Worm (Caenorhabditis elegans): ENCODE data around the gene irld-17.

DNA sequence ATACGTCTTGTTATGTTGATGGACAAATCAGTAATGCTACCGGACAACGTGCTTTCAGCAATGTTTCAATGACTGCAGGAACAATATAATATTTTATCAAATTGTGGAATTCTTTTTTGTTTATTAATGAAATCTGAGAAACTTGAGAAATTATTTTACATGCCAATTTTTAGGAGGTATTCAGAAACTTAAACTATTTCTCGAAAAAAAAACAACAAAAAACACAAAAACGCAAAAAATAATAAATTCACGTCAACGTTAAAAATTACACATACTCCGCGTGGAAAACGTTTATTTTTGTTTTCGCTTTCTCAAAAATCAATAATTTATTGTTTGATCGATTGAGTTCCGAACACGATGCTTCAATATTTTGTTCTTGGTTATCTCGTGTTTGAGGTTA is 10.4 kb downstream of the irld-17 start, which contains the start of gene Y46H3D.1:
- TF ChIP-seq elt-2 (tag; optimal IDR thresholded peaks at IDR 0.05) (no peak), ceh-63 (GFP tag; optimal IDR thresholded peaks at IDR 0.05) (no peak), lin-13 (GFP tag; optimal IDR thresholded peaks at IDR 0.05) (no peak), sup-37 (GFP tag; optimal IDR thresholded peaks at IDR 0.05) (no peak), nhr-90 (tag; optimal IDR thresholded peaks at IDR 0.05; ENCODE audit: poor library complexity) (no peak), unc-30 (tag; optimal IDR thresholded peaks at IDR 0.05) (no peak), zag-1 (tag; optimal IDR thresholded peaks at IDR 0.05) (no peak), skn-1 (tag; optimal IDR thresholded peaks at IDR 0.05) (no peak), tbx-2 (tag; optimal IDR thresholded peaks at IDR 0.05) (no peak), ztf-11 (tag; optimal IDR thresholded peaks at IDR 0.05) (no peak), isw-1 (GFP tag; IDR thresholded peaks at IDR 0.05) (no peak), ztf-4 (tag; optimal IDR thresholded peaks at IDR 0.05) (no peak), fkh-8 (tag; optimal IDR thresholded peaks at IDR 0.05) (no peak)
